Worm (Caenorhabditis elegans): ENCODE results near the gene dnj-5.

The dnj-5 gene

DNA sequence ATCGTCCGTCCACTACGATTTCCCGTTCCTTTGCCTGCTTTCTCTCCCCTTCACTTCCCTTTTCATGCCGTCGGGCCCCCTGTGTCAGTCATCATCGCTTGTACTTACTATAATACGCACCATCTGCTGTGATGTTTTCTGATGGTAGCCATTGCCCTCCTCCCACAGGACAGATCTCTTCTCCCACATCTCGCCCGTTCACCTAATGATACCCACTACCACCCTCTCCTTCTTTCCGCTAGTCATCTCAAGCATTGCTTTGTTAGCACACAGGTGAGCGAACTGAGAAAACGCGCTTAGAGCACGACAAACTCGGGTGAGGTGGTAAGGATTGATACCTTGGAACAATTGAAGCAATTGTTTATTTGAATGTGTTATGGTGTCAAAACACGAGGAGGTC, 27.2 kb downstream of the dnj-5 start:
- no peak for TF ChIP-seq nhr-47 (tag; optimal IDR thresholded peaks at IDR 0.05)
- TF ChIP-seq nhr-19 (GFP tag; conservative IDR thresholded peaks at IDR 0.05), result no peak
- peak; percentile 72 for TF ChIP-seq blmp-1 (tag; optimal IDR thresholded peaks at IDR 0.05)
- TF ChIP-seq lin-35 (GFP tag; optimal IDR thresholded peaks at IDR 0.05), result no peak
- TF ChIP-seq elt-3 (tag; optimal IDR thresholded peaks at IDR 0.05), result no peak
- TF ChIP-seq nhr-85 (tag), result peak; percentile 74
- TF ChIP-seq efl-1 (optimal IDR thresholded peaks at IDR 0.05), result no peak
- peak in 1 of 2 experiments; percentile 16 for TF ChIP-seq efl-1 (GFP tag; optimal IDR thresholded peaks at IDR 0.05 in 1 of 2)

DNA sequence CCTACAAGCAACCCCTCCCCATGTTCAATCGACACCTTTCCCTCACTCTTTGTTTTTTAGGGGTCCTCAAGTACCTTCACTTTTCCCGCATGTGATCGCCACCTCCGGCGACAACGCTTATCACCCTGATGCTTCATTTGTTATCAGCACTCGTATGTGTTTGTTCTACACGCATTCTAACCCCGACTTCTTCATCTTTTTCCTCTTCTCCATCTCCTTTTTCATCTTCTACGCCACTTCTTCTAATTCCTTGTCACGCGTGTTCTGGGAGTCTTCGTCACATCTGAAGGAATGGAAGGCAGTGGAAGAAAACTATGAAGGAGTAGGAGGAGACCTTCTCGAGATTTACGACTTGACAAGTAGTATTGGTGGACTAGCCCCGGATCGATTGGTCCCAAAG, 28.1 kb downstream of the dnj-5 start:
- TF ChIP-seq elt-3 (tag; optimal IDR thresholded peaks at IDR 0.05), result peak in 3 of 6 experiments; percentile 4 to 62 (median 26)
- TF ChIP-seq nhr-20 (tag; optimal IDR thresholded peaks at IDR 0.05), result peak; percentile 38
- TF ChIP-seq hpl-2 (GFP tag; optimal IDR thresholded peaks at IDR 0.05), result no peak
- TF ChIP-seq blmp-1 (tag; optimal IDR thresholded peaks at IDR 0.05), result peak; percentile 82
- TF ChIP-seq mep-1 (tag; optimal IDR thresholded peaks at IDR 0.05), result peak; percentile 11
- TF ChIP-seq snu-23 (GFP tag; optimal IDR thresholded peaks at IDR 0.05), result peak; percentile 2
- no peak for TF ChIP-seq pax-3 (tag; optimal IDR thresholded peaks at IDR 0.05)
- no peak for TF ChIP-seq xbp-1 (tag; optimal IDR thresholded peaks at IDR 0.05)
- peak; percentile 32 for TF ChIP-seq nhr-71 (tag; optimal IDR thresholded peaks at IDR 0.05)
- TF ChIP-seq nhr-77 (tag; optimal IDR thresholded peaks at IDR 0.05), result no peak
- TF ChIP-seq nhr-85 (tag), result peak; percentile 62
- no peak for TF ChIP-seq rnt-1 (tag; optimal IDR thresholded peaks at IDR 0.05)
- no peak for TF ChIP-seq efl-1 (optimal IDR thresholded peaks at IDR 0.05)
- TF ChIP-seq efl-1 (GFP tag; optimal IDR thresholded peaks at IDR 0.05 in 1 of 2), result peak in 1 of 2 experiments; percentile 90
- TF ChIP-seq nhr-28 (tag; optimal IDR thresholded peaks at IDR 0.05), result no peak
- TF ChIP-seq lin-14 (GFP tag; optimal IDR thresholded peaks at IDR 0.05), result peak; percentile 43
- no peak for TF ChIP-seq lin-39 (tag; optimal IDR thresholded peaks at IDR 0.05)
- TF ChIP-seq elt-2 (tag; optimal IDR thresholded peaks at IDR 0.05), result peak; percentile 23
- TF ChIP-seq lin-35 (GFP tag; optimal IDR thresholded peaks at IDR 0.05), result peak in 1 of 2 experiments; percentile 50
- TF ChIP-seq ces-1 (GFP tag; optimal IDR thresholded peaks at IDR 0.05), result no peak
- no peak for TF ChIP-seq F16B12.6 (tag; optimal IDR thresholded peaks at IDR 0.05)

DNA sequence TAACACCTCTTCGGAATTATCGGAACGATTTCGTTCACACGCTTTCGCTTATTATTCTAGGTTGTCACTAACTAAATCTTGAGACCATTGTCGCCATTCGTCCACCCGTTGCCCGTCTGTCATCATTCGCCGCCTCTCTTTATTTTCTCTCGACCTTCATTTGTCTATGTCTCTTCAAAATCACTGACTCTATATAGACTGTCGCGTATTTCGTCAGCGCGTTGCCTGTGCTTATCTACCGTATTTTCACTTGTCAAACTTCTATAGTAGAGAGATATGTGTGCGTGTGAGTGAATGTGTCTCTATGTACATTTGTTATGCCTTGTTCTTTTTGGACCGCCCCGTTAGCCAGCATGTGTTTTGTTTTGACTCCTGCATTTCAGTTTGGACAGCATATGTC, 29.0 kb downstream of the dnj-5 start:
- no peak for TF ChIP-seq fos-1 (tag; optimal IDR thresholded peaks at IDR 0.05)
- TF ChIP-seq nhr-90 (tag; optimal IDR thresholded peaks at IDR 0.05; ENCODE audit: poor library complexity), result peak; percentile 42
- peak; percentile 25 for TF ChIP-seq C16A3.4 (tag; optimal IDR thresholded peaks at IDR 0.05)
- TF ChIP-seq F16B12.6 (tag; optimal IDR thresholded peaks at IDR 0.05), result no peak
- TF ChIP-seq snu-23 (GFP tag; optimal IDR thresholded peaks at IDR 0.05), result peak; percentile 64
- TF ChIP-seq alr-1 (tag; optimal IDR thresholded peaks at IDR 0.05; ENCODE audit: borderline replicate concordance), result no peak
- no peak for TF ChIP-seq C34B4.2 (tag; optimal IDR thresholded peaks at IDR 0.05)
- TF ChIP-seq nhr-237 (tag; optimal IDR thresholded peaks at IDR 0.05), result no peak
- peak; percentile 32 to 87 for TF ChIP-seq lsy-2 (tag; optimal IDR thresholded peaks at IDR 0.05)
- no peak for TF ChIP-seq pqm-1 (tag; optimal IDR thresholded peaks at IDR 0.05)
- TF ChIP-seq lin-35 (GFP tag; optimal IDR thresholded peaks at IDR 0.05), result peak in 1 of 2 experiments; percentile 61
- peak; percentile 22 for TF ChIP-seq swsn-7 (tag; optimal IDR thresholded peaks at IDR 0.05)
- no peak for TF ChIP-seq zag-1 (tag; optimal IDR thresholded peaks at IDR 0.05)
- TF ChIP-seq unc-98 (GFP tag; IDR thresholded peaks at IDR 0.05), result no peak
- no peak for TF ChIP-seq sox-4 (tag; optimal IDR thresholded peaks at IDR 0.05)
- no peak for TF ChIP-seq aha-1 (tag; optimal IDR thresholded peaks at IDR 0.05)
- TF ChIP-seq ceh-90 (tag; optimal IDR thresholded peaks at IDR 0.05), result no peak
- peak; percentile 64 for TF ChIP-seq skn-1 (tag; optimal IDR thresholded peaks at IDR 0.05)
- peak; percentile 46 for TF ChIP-seq nhr-77 (tag; optimal IDR thresholded peaks at IDR 0.05)
- peak; percentile 15 for TF ChIP-seq jun-1 (tag; optimal IDR thresholded peaks at IDR 0.05)
- TF ChIP-seq nhr-19 (GFP tag; conservative IDR thresholded peaks at IDR 0.05), result no peak; the same call in none of the 2 replicates
- TF ChIP-seq nhr-11 (tag; optimal IDR thresholded peaks at IDR 0.05), result no peak
- peak in 1 of 2 experiments; percentile 7 for TF ChIP-seq egl-27 (tag; optimal IDR thresholded peaks at IDR 0.05)
- no peak for TF ChIP-seq isw-1 (GFP tag; IDR thresholded peaks at IDR 0.05)
- peak; percentile 92 for TF ChIP-seq nhr-85 (tag)
- no peak for TF ChIP-seq lir-3 (tag; optimal IDR thresholded peaks at IDR 0.05; ENCODE audit: poor library complexity)
- TF ChIP-seq efl-3 (GFP tag; optimal IDR thresholded peaks at IDR 0.05), result no peak
- TF ChIP-seq dpl-1 (GFP tag; optimal IDR thresholded peaks at IDR 0.05), result peak in 1 of 3 experiments; percentile 7
- no peak for TF ChIP-seq tbx-2 (tag; optimal IDR thresholded peaks at IDR 0.05)
- TF ChIP-seq lin-15B (tag; optimal IDR thresholded peaks at IDR 0.05), result no peak
- peak; percentile 98 for TF ChIP-seq blmp-1 (tag; optimal IDR thresholded peaks at IDR 0.05)
- TF ChIP-seq dsc-1 (tag; optimal IDR thresholded peaks at IDR 0.05), result no peak
- no peak for TF ChIP-seq ces-1 (GFP tag; optimal IDR thresholded peaks at IDR 0.05)
- no peak for TF ChIP-seq nhr-28 (tag; optimal IDR thresholded peaks at IDR 0.05)
- no peak for TF ChIP-seq tlp-1 (tag; optimal IDR thresholded peaks at IDR 0.05)
